Fruit fly (Drosophila melanogaster): ENCODE data around the gene CG4440.
A peak's percentile ranks its signal among the peaks of the same experiment; 100 is the strongest.

The CG4440 gene

dm6 chr2L:16352585-16353580 lies 23.2 kb downstream of the CG4440 start, which contains the start of the genes Hyls1, chif and CG4455 (continued):
- peak; percentile 79 for TF ChIP-seq Dref (GFP tag; IDR thresholded peaks at IDR 0.05)
- TF ChIP-seq C15 (GFP tag; IDR thresholded peaks at IDR 0.05): no peak
- no peak for TF ChIP-seq CG12769 (tag; optimal IDR thresholded peaks at IDR 0.05)
- TF ChIP-seq CG42726 (GFP tag; IDR thresholded peaks at IDR 0.05; ENCODE audit: partially characterized antibody): peak; percentile 72
- TF ChIP-seq Aef1 (GFP tag; IDR thresholded peaks at IDR 0.05): no peak
- TF ChIP-seq scrt (GFP tag; optimal IDR thresholded peaks at IDR 0.05): peak; percentile 23
- TF ChIP-seq zfh1 (GFP tag; IDR thresholded peaks at IDR 0.05): no peak
- TF ChIP-seq CG3847 (GFP tag; IDR thresholded peaks at IDR 0.05): peak; percentile 54
- peak; percentile 78 for TF ChIP-seq D19B (GFP tag; optimal IDR thresholded peaks at IDR 0.05)
- TF ChIP-seq insv (GFP tag; optimal IDR thresholded peaks at IDR 0.05): no peak
- TF ChIP-seq nerfin-2 (GFP tag; IDR thresholded peaks at IDR 0.05; ENCODE audit: partially characterized antibody): peak; percentile 80
- peak; percentile 39 for TF ChIP-seq CG18764 (GFP tag; optimal IDR thresholded peaks at IDR 0.05)
- no peak for TF ChIP-seq CG2889 (GFP tag; IDR thresholded peaks at IDR 0.05)
- TF ChIP-seq odd (GFP tag; optimal IDR thresholded peaks at IDR 0.05): peak; percentile 5
- TF ChIP-seq pros (GFP tag; optimal IDR thresholded peaks at IDR 0.05): peak; percentile 20
- no peak for TF ChIP-seq Lim3 (GFP tag; IDR thresholded peaks at IDR 0.05)
- TF ChIP-seq CG2129 (GFP tag; IDR thresholded peaks at IDR 0.05; ENCODE audit: partially characterized antibody): peak; percentile 85
- TF ChIP-seq CG7839 (tag; optimal IDR thresholded peaks at IDR 0.05): peak; percentile 39
- TF ChIP-seq Atf-2 (GFP tag; optimal IDR thresholded peaks at IDR 0.05): no peak
- TF ChIP-seq CG2116 (GFP tag; optimal IDR thresholded peaks at IDR 0.05): peak; percentile 88
- no peak for TF ChIP-seq Atf6 (GFP tag; IDR thresholded peaks at IDR 0.05)
- TF ChIP-seq stwl (tag; optimal IDR thresholded peaks at IDR 0.05): peak; percentile 71
- peak; percentile 45 for TF ChIP-seq CG10543 (GFP tag; optimal IDR thresholded peaks at IDR 0.05)
- TF ChIP-seq CG6813 (GFP tag; optimal IDR thresholded peaks at IDR 0.05): no peak
- peak; percentile 16 for TF ChIP-seq CG1832 (GFP tag; optimal IDR thresholded peaks at IDR 0.05)
- 0 out of 3 replicates have a peak, but pooled peaks have one; percentile 18 for TF ChIP-seq CG34422 (GFP tag; IDR thresholded peaks at IDR 0.05)
- peak; percentile 53 for TF ChIP-seq CG6254 (GFP tag; optimal IDR thresholded peaks at IDR 0.05)

- peak; percentile 25 for TF ChIP-seq CG15479 (GFP tag; optimal IDR thresholded peaks at IDR 0.05)
- TF ChIP-seq Jarid2 (GFP tag; optimal IDR thresholded peaks at IDR 0.05): no peak
- TF ChIP-seq sima (GFP tag; optimal IDR thresholded peaks at IDR 0.05): no peak
- no peak for TF ChIP-seq CkIIα-i1 (GFP tag; IDR thresholded peaks at IDR 0.05)
- no peak for TF ChIP-seq CG12299 (tag; optimal IDR thresholded peaks at IDR 0.05)
- no peak for TF ChIP-seq so (GFP tag; IDR thresholded peaks at IDR 0.05)
- no peak for TF ChIP-seq TFAM (GFP tag; optimal IDR thresholded peaks at IDR 0.05)
- TF ChIP-seq CG6654 (GFP tag; optimal IDR thresholded peaks at IDR 0.05): no peak
- TF ChIP-seq unc-4 (GFP tag; IDR thresholded peaks at IDR 0.05; ENCODE audit: partially characterized antibody): no peak
- TF ChIP-seq CG33557 (GFP tag; optimal IDR thresholded peaks at IDR 0.05): no peak
- no peak for TF ChIP-seq exex (tag; optimal IDR thresholded peaks at IDR 0.05)
- peak; percentile 17 for TF ChIP-seq zen (tag; optimal IDR thresholded peaks at IDR 0.05)
- TF ChIP-seq croc (GFP tag; conservative IDR thresholded peaks at IDR 0.05): no peak
- 0 out of 2 replicates have a peak, but pooled peaks have one; percentile 13 for TF ChIP-seq rib (GFP tag; IDR thresholded peaks at IDR 0.05)
- TF ChIP-seq Lpt (GFP tag; optimal IDR thresholded peaks at IDR 0.05): no peak
- peak in 1 of 2 experiments; percentile 32 for TF ChIP-seq tll (GFP tag; optimal IDR thresholded peaks at IDR 0.05)
- TF ChIP-seq eve (GFP tag; optimal IDR thresholded peaks at IDR 0.05): peak in 1 of 2 experiments; percentile 63
- TF ChIP-seq CG6765 (GFP tag; optimal IDR thresholded peaks at IDR 0.05): no peak
- TF ChIP-seq mirr (GFP tag; optimal IDR thresholded peaks at IDR 0.05): no peak
- no peak for TF ChIP-seq Dref (GFP tag; IDR thresholded peaks at IDR 0.05)
- peak; percentile 17 for TF ChIP-seq nom (GFP tag; optimal IDR thresholded peaks at IDR 0.05)
- TF ChIP-seq CTCF (GFP tag; optimal IDR thresholded peaks at IDR 0.05): no peak
- no peak for TF ChIP-seq Dbx (GFP tag; IDR thresholded peaks at IDR 0.05)
Observed at dm6 chr2L:16353765-16354164, 24.0 kb downstream of the CG4440 start.
